Worm (Caenorhabditis elegans) whole organism, late embryonic: ENCODE measurements around the gene srg-59.

Source experiments
- ama-1 ChIP-seq: fragments of 150-350 bp; optimal IDR thresholded peaks from 2 replicates; lab custom pipeline; 2014
- ceh-9 ChIP-seq: sonication (generic microtip); optimal IDR thresholded peaks from 2 replicates; lab custom pipeline; 2016; ENCODE audit warnings: mild to moderate bottlenecking, missing genetic modification characterization, inconsistent platforms, missing compliant biosample characterization
- fax-1 ChIP-seq: sonication (generic microtip); optimal IDR thresholded peaks from 2 replicates; lab custom pipeline; 2016; ENCODE audit warnings: missing genotype, missing genetic modification characterization, missing compliant biosample characterization
- lin-11 ChIP-seq: fragments of 200-800 bp; sonication (Bioruptor generic); optimal IDR thresholded peaks from 2 replicates; lab custom pipeline; 2018; ENCODE audit warnings: mild to moderate bottlenecking, missing genetic modification characterization, missing compliant biosample characterization
- nhr-11 ChIP-seq: fragments of 150-350 bp; optimal IDR thresholded peaks from 2 replicates; lab custom pipeline; 2014; ENCODE audit warnings: missing biosample characterization, missing genetic modification characterization
- nhr-232 ChIP-seq: sonication (generic microtip); optimal IDR thresholded peaks from 2 replicates; lab custom pipeline; 2016; ENCODE audit warnings: missing genetic modification characterization, missing compliant biosample characterization
- pha-4 ChIP-seq: fragments of 150-350 bp; optimal IDR thresholded peaks from 2 replicates; lab custom pipeline; 2018; ENCODE audit warnings: missing biosample characterization, missing genetic modification reagents, missing genetic modification characterization
- pqm-1 ChIP-seq: sonication (generic microtip); optimal IDR thresholded peaks from 2 replicates; lab custom pipeline; 2016; ENCODE audit warnings: missing genetic modification characterization, missing compliant biosample characterization
- ref-2 ChIP-seq: sonication (generic microtip); optimal IDR thresholded peaks from 2 replicates; lab custom pipeline; 2016; ENCODE audit warnings: missing genetic modification characterization, missing compliant biosample characterization
- sdc-2 ChIP-seq: sonication (generic microtip); optimal IDR thresholded peaks from 2 replicates; lab custom pipeline; 2016; ENCODE audit warnings: missing genotype, missing genetic modification characterization, missing compliant biosample characterization

DNA sequence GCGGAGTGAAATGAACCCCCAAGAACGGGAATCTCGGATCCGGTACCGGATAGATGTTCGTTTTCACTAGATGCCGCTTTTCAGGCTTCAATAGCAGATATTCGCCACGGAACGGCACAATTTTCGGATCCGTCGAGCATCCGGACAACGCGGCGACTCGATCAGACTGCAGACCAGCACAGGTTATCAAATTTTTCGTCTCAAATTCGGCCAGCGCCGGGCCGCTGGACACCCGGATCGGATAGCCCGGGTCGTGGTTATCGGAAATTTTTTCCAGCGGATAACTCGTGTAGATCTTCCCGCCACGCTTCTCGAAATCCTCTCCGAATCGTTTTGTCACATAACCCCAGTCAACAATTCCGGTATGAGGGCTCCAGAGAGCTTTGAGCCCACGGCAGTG, 34.6 kb downstream of the srg-59 start:
- TF ChIP-seq nhr-11 (tag; lab: Kevin White, UChicago) (no peak), ama-1 (lab: Kevin White, UChicago) (no peak), fax-1 (tag; lab: Kevin White, UChicago) (no peak), nhr-232 (no peak), ref-2 (tag; lab: Kevin White, UChicago) (no peak), sdc-2 (tag; lab: Kevin White, UChicago) (no peak), pha-4 (no peak), lin-11 (tag; lab: Kevin White, UChicago) (no peak), ceh-9 (tag; lab: Kevin White, UChicago) (no peak), pqm-1 (tag; lab: Kevin White, UChicago) (no peak)
